Worm (Caenorhabditis elegans) whole organism, L4 larva: ENCODE measurements around the gene bus-12.

Source experiments
- F10B5.3 ChIP-seq: sonication (generic microtip); optimal IDR thresholded peaks from 2 replicates; lab custom pipeline; 2016; ENCODE audit warnings: mild to moderate bottlenecking, missing genetic modification characterization, missing compliant biosample characterization
- T20F7.1 ChIP-seq: fragments of 200-800 bp; sonication (Bioruptor generic); optimal IDR thresholded peaks from 2 replicates; lab custom pipeline; 2018; ENCODE audit warnings: mild to moderate bottlenecking, missing genetic modification characterization, missing compliant biosample characterization
- T26A8.4 ChIP-seq: fragments of 200-800 bp; sonication (Bioruptor generic); IDR thresholded peaks from 2 replicates; pipeline ENCODE4 v1.3.6; 2022; ENCODE audit warnings: missing genetic modification characterization, missing compliant biosample characterization
- Y75B8A.6 ChIP-seq: fragments of 200-800 bp; sonication (Bioruptor generic); IDR thresholded peaks from 2 replicates; pipeline ENCODE4 v1.3.6; 2022; ENCODE audit warnings: missing genetic modification reagents, missing genetic modification characterization, missing compliant biosample characterization
- arid-1 ChIP-seq: fragments of 200-800 bp; sonication (Bioruptor generic); conservative IDR thresholded peaks from 2 replicates; pipeline ENCODE4 v1.3.6; 2022; ENCODE audit warnings: missing genetic modification reagents, missing genetic modification characterization, missing compliant biosample characterization
- ces-1 ChIP-seq: fragments of 150-350 bp; sonication (generic microtip); optimal IDR thresholded peaks from 4 replicates; lab custom pipeline; 2014; ENCODE audit warnings: missing biosample characterization, missing genetic modification reagents, missing genetic modification characterization
- cey-2 ChIP-seq: sonication (generic microtip); optimal IDR thresholded peaks from 3 replicates; lab custom pipeline; 2017; ENCODE audit warnings: missing genetic modification characterization, mild to moderate bottlenecking, missing compliant biosample characterization, antibody characterized with exemption, borderline replicate concordance; ENCODE audit not compliant: insufficient read depth
- ctbp-1 ChIP-seq: fragments of 200-800 bp; sonication (Bioruptor generic); IDR thresholded peaks from 2 replicates; pipeline ENCODE4 v1.3.6; 2022; ENCODE audit warnings: missing genetic modification reagents, missing genetic modification characterization, missing compliant biosample characterization
- dpl-1 ChIP-seq: fragments of 150-350 bp; optimal IDR thresholded peaks from 2 replicates; lab custom pipeline; 2014; ENCODE audit warnings: missing biosample characterization, missing genetic modification reagents, missing genetic modification characterization
- dve-1 ChIP-seq: sonication (generic microtip); optimal IDR thresholded peaks from 2 replicates; lab custom pipeline; 2017; ENCODE audit warnings: antibody characterized with exemption, mild to moderate bottlenecking, missing genetic modification characterization, missing compliant biosample characterization; ENCODE audit not compliant: insufficient read depth
- egl-43 ChIP-seq: fragments of 200-800 bp; sonication (Bioruptor generic); IDR thresholded peaks from 2 replicates; pipeline ENCODE4 v1.3.6; 2022; ENCODE audit warnings: missing genetic modification reagents, missing genetic modification characterization, missing compliant biosample characterization
- fkh-10 ChIP-seq: fragments of 150-350 bp; optimal IDR thresholded peaks from 2 replicates; lab custom pipeline; 2014; ENCODE audit warnings: missing biosample characterization, missing genetic modification reagents, missing genetic modification characterization
- hif-1 ChIP-seq, 2 experiments: sonication (generic microtip); optimal IDR thresholded peaks; 2 replicates each; lab custom pipeline; 2016 to 2017; ENCODE audit warnings: missing compliant biosample characterization in 2 of 2, missing genetic modification characterization in 2 of 2, missing genetic modification reagents in 2 of 2, missing genotype in 2 of 2, mild to moderate bottlenecking in 1 of 2
- hlh-30 ChIP-seq: sonication (generic microtip); optimal IDR thresholded peaks from 2 replicates; lab custom pipeline; 2017; ENCODE audit warnings: antibody characterized with exemption, mild to moderate bottlenecking, missing genetic modification characterization, missing compliant biosample characterization; ENCODE audit not compliant: insufficient read depth
- lin-13 ChIP-seq: fragments of 150-350 bp; optimal IDR thresholded peaks from 2 replicates; lab custom pipeline; 2014; ENCODE audit warnings: missing biosample characterization, missing genetic modification reagents, missing genetic modification characterization
- lin-15B ChIP-seq: fragments of 150-350 bp; sonication (generic microtip); optimal IDR thresholded peaks from 3 replicates; lab custom pipeline; 2014; ENCODE audit warnings: missing biosample characterization, missing genetic modification characterization
- lin-38 ChIP-seq: fragments of 200-800 bp; sonication (Bioruptor generic); IDR thresholded peaks from 2 replicates; pipeline ENCODE4 v1.3.6; 2022; ENCODE audit warnings: missing genetic modification reagents, missing genetic modification characterization, missing compliant biosample characterization
- lsy-2 ChIP-seq, 2 experiments: fragments of 150-350 bp in 1 of 2; sonication (generic microtip) in 1 of 2; optimal IDR thresholded peaks; 2 replicates each; lab custom pipeline; 2014 to 2017; ENCODE audit warnings: missing biosample characterization in 2 of 2, missing genetic modification characterization in 2 of 2
- madf-5 ChIP-seq, 2 experiments: fragments of 200-800 bp; sonication (Bioruptor generic); IDR thresholded peaks; 2 replicates each; pipeline ENCODE4 v1.3.6; 2022; ENCODE audit warnings: missing compliant biosample characterization in 2 of 2, missing genetic modification characterization in 2 of 2
- mdl-1 ChIP-seq, 2 experiments: fragments of 150-350 bp in 1 of 2; sonication (generic microtip) in 1 of 2; optimal IDR thresholded peaks; 2 replicates each; lab custom pipeline; 2014 to 2017; ENCODE audit warnings: missing biosample characterization in 2 of 2, missing genetic modification characterization in 2 of 2
- mep-1 ChIP-seq: fragments of 150-350 bp; sonication (generic microtip); optimal IDR thresholded peaks from 3 replicates; lab custom pipeline; 2014; ENCODE audit warnings: missing biosample characterization, missing genetic modification characterization
- mxl-2 ChIP-seq: fragments of 200-800 bp; sonication (Bioruptor generic); conservative IDR thresholded peaks from 2 replicates; pipeline ENCODE4 v1.3.6; 2022; ENCODE audit warnings: missing genetic modification reagents, missing genetic modification characterization, missing compliant biosample characterization
- mxl-3 ChIP-seq: fragments of 200-800 bp; sonication (Bioruptor generic); optimal IDR thresholded peaks from 2 replicates; lab custom pipeline; 2018; ENCODE audit warnings: mild to moderate bottlenecking, missing genetic modification characterization, missing compliant biosample characterization
- nhr-25 ChIP-seq: sonication (generic microtip); optimal IDR thresholded peaks from 2 replicates; lab custom pipeline; 2017; ENCODE audit warnings: missing genetic modification characterization, mild to moderate bottlenecking, missing compliant biosample characterization, antibody characterized with exemption, moderate library complexity, borderline replicate concordance; ENCODE audit not compliant: insufficient read depth
- nhr-28 ChIP-seq: fragments of 150-350 bp; optimal IDR thresholded peaks from 2 replicates; lab custom pipeline; 2014; ENCODE audit warnings: missing biosample characterization, missing genetic modification characterization
- nhr-41 ChIP-seq: fragments of 200-800 bp; sonication (Bioruptor generic); IDR thresholded peaks from 2 replicates; pipeline ENCODE4 v1.3.6; 2022; ENCODE audit warnings: missing genetic modification reagents, missing genetic modification characterization, missing compliant biosample characterization
- nhr-6 ChIP-seq: fragments of 150-350 bp; optimal IDR thresholded peaks from 2 replicates; lab custom pipeline; 2014; ENCODE audit warnings: missing biosample characterization, missing genetic modification characterization
- pha-4 ChIP-seq, 2 experiments: fragments of 150-350 bp in 1 of 2; fragments of 200-800 bp in 1 of 2; sonication (Bioruptor generic) in 1 of 2; IDR thresholded peaks in 1 of 2; optimal IDR thresholded peaks in 1 of 2; 2 replicates each; pipeline versions ENCODE4 v1.3.6 to Lab custom; 2014 to 2022; ENCODE audit warnings: missing genetic modification characterization in 2 of 2, missing genetic modification reagents in 2 of 2, missing biosample characterization in 1 of 2, missing compliant biosample characterization in 1 of 2
- pqm-1 ChIP-seq: sonication (generic microtip); optimal IDR thresholded peaks from 2 replicates; lab custom pipeline; 2017; ENCODE audit warnings: missing biosample characterization, missing genetic modification characterization
- spr-3 ChIP-seq: fragments of 200-800 bp; sonication (Bioruptor generic); optimal IDR thresholded peaks from 2 replicates; lab custom pipeline; 2018; ENCODE audit warnings: mild to moderate bottlenecking, missing genetic modification characterization, missing compliant biosample characterization
- zag-1 ChIP-seq: fragments of 150-350 bp; optimal IDR thresholded peaks from 2 replicates; lab custom pipeline; 2014; ENCODE audit warnings: missing biosample characterization, missing genetic modification characterization
- zip-11 ChIP-seq: fragments of 200-800 bp; sonication (Bioruptor generic); IDR thresholded peaks from 2 replicates; pipeline ENCODE4 v1.3.6; 2022; ENCODE audit warnings: missing genetic modification characterization, missing compliant biosample characterization
- zip-2 ChIP-seq: fragments of 150-350 bp; optimal IDR thresholded peaks from 2 replicates; lab custom pipeline; 2014; ENCODE audit warnings: missing biosample characterization, missing genetic modification characterization

The bus-12 gene

DNA sequence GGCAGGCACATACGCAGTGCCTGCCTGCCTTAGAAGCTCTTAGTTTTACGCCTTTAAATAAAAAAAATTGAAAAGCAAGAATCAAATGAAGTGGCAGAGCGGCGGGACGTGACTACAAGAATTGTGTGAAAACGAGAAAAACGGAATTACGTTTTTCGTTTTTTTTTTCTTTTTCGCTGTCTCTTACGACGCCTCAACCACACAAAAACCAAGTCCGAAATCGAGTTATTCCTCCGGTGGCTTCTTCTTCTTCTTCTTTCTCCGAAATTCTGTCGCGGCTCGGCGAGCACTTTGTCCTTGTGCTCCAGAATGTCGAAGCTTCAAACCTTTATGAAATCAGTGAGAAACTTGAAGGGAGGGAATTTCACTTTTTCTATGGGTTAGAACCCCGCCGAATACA is 35.4 kb upstream of the bus-12 start:
- TF ChIP-seq ces-1 (GFP tag; lab: Kevin White, UChicago) = peak; percentile 34
- TF ChIP-seq nhr-25 (tag; lab: Kevin White, UChicago) = no peak
- peak; percentile 65 for TF ChIP-seq fkh-10 (GFP tag; lab: Kevin White, UChicago)

- TF ChIP-seq arid-1 (GFP tag; lab: Robert Waterston, UW) = no peak
- TF ChIP-seq mxl-3 (GFP tag; lab: Kevin White, UChicago) = no peak
Observed at ce11 chrIV:13221657-13222056, 34.3 kb upstream of the bus-12 start, which contains the start of gene C48D1.5. Gene C48D1.5 (plus strand): TSS chrIV:13221957.

- peak; percentile 39 for TF ChIP-seq hlh-30 (tag; lab: Kevin White, UChicago)
- no peak for TF ChIP-seq lin-15B (tag; lab: Kevin White, UChicago)
- peak; percentile 72 for TF ChIP-seq nhr-6 (tag; lab: Kevin White, UChicago)
- TF ChIP-seq nhr-28 (tag; lab: Kevin White, UChicago) = peak; percentile 9
- no peak for TF ChIP-seq cey-2 (tag; lab: Kevin White, UChicago)
- peak in 1 of 2 experiments; percentile 15 for TF ChIP-seq hif-1 (tag; optimal IDR thresholded peaks at IDR 0.05; lab: Kevin White, UChicago)
- TF ChIP-seq madf-5 (GFP tag; IDR thresholded peaks at IDR 0.05; lab: Robert Waterston, UW) = no peak
- TF ChIP-seq dpl-1 (GFP tag; lab: Kevin White, UChicago) = peak; percentile 50
- no peak for TF ChIP-seq nhr-41 (GFP tag; lab: Robert Waterston, UW)
- no peak for TF ChIP-seq spr-3 (GFP tag; lab: Kevin White, UChicago)
- no peak for TF ChIP-seq Y75B8A.6 (GFP tag; lab: Robert Waterston, UW)
- no peak for TF ChIP-seq zip-11 (GFP tag; lab: Robert Waterston, UW)
- no peak for TF ChIP-seq pqm-1 (tag; lab: Kevin White, UChicago)
- no peak for TF ChIP-seq fkh-10 (GFP tag; lab: Kevin White, UChicago)
- peak; percentile 33 for TF ChIP-seq ces-1 (GFP tag; lab: Kevin White, UChicago)
- peak; percentile 46; the same call in 1 of the 2 replicates for TF ChIP-seq lin-38 (GFP tag; lab: Robert Waterston, UW)
- TF ChIP-seq zag-1 (tag; lab: Kevin White, UChicago) = no peak
- TF ChIP-seq T20F7.1 (GFP tag; lab: Kevin White, UChicago) = peak; percentile 42
- TF ChIP-seq mep-1 (tag; lab: Kevin White, UChicago) = peak; percentile 49
- TF ChIP-seq dve-1 (tag; lab: Kevin White, UChicago) = peak; percentile 4
- peak; percentile 82 to 98 for TF ChIP-seq lsy-2 (tag; optimal IDR thresholded peaks at IDR 0.05; lab: Kevin White, UChicago)
- TF ChIP-seq pha-4 (GFP tag; IDR thresholded peaks at IDR 0.05; lab: Robert Waterston, UW) = no peak
- peak; percentile 47 for TF ChIP-seq pha-4 (tag; optimal IDR thresholded peaks at IDR 0.05; lab: Kevin White, UChicago)
- TF ChIP-seq mxl-2 (GFP tag; lab: Robert Waterston, UW) = no peak
- no peak for TF ChIP-seq ctbp-1 (GFP tag; lab: Robert Waterston, UW)
Observed at ce11 chrIV:13231393-13231792, 24.6 kb upstream of the bus-12 start.

DNA sequence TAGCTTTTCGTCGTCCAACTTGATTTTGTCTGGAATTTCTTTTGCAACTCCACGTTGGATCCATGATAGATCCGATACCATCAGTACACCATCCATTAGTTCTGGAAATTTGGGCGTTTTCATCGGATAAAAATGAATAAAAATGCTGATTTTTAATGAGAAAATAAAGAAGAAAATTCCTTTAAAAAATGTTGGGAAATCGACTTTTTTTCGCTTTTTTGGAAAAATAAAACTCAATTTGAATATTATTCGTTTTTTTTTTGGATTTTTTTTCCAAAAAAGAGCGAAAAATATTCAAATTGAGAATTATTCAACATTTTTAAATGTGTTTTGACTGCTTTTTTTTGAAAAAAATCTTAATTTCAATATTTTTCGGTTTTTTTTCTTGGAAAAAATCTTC is 19.5 kb upstream of the bus-12 start, which contains the start of gene pwp-1:
Gene pwp-1, minus strand, starts transcription at position 101 of the 400 bp plus-strand sequence.
- TF ChIP-seq cey-2 (tag; lab: Kevin White, UChicago) (no peak), F10B5.3 (no peak), Y75B8A.6 (GFP tag; lab: Robert Waterston, UW) (no peak), mdl-1 (tag; optimal IDR thresholded peaks at IDR 0.05; lab: Kevin White, UChicago) (no peak), T26A8.4 (no peak), madf-5 (GFP tag; IDR thresholded peaks at IDR 0.05; lab: Robert Waterston, UW) (no peak), lin-13 (no peak), egl-43 (GFP tag; lab: Robert Waterston, UW) (no peak), zip-2 (tag; lab: Kevin White, UChicago) (no peak)
